Worm (Caenorhabditis elegans): Measurements from ENCODE around the gene swt-2.
A peak's percentile ranks its signal among the peaks of the same experiment; 100 is the strongest.

Gene swt-2

ce11 chrV:7504271-7504670 lies 25.7 kb upstream of the swt-2 start, which contains the start of gene srh-229:
Gene srh-229 (minus strand): TSS chrV:7504371.
- no peak for TF ChIP-seq die-1 (tag; optimal IDR thresholded peaks at IDR 0.05)
- no peak for TF ChIP-seq ZK185.1 (tag; optimal IDR thresholded peaks at IDR 0.05; ENCODE audit: poor library complexity, severe bottlenecking)
- no peak for TF ChIP-seq gei-17 (GFP tag; optimal IDR thresholded peaks at IDR 0.05)
- TF ChIP-seq tbp1 (GFP tag; optimal IDR thresholded peaks at IDR 0.05), result no peak
- TF ChIP-seq F49E8.2 (tag; optimal IDR thresholded peaks at IDR 0.05; ENCODE audit: insufficient read depth), result no peak
- TF ChIP-seq dox-1 (GFP tag; IDR thresholded peaks at IDR 0.05), result no peak
- TF ChIP-seq mes-4 (tag; optimal IDR thresholded peaks at IDR 0.05), result no peak
- TF ChIP-seq mel-28 (tag; optimal IDR thresholded peaks at IDR 0.05; ENCODE audit: borderline replicate concordance), result no peak
- no peak for TF ChIP-seq ceh-91 (GFP tag; IDR thresholded peaks at IDR 0.05)
- no peak for TF ChIP-seq F57C9.4 (tag; optimal IDR thresholded peaks at IDR 0.05)
- no peak for TF ChIP-seq let-607 (tag; optimal IDR thresholded peaks at IDR 0.05)
- no peak for TF ChIP-seq ceh-79 (tag; optimal IDR thresholded peaks at IDR 0.05)
- TF ChIP-seq madf-10 (tag; optimal IDR thresholded peaks at IDR 0.05), result no peak
- no peak for TF ChIP-seq athp-1 (tag; optimal IDR thresholded peaks at IDR 0.05)
- no peak for TF ChIP-seq attf-6 (GFP tag; IDR thresholded peaks at IDR 0.05)
- no peak for TF ChIP-seq ztf-6 (GFP tag; IDR thresholded peaks at IDR 0.05)
- no peak for TF ChIP-seq akir-1 (GFP tag; optimal IDR thresholded peaks at IDR 0.05)
- TF ChIP-seq lsl-1 (GFP tag; optimal IDR thresholded peaks at IDR 0.05), result no peak

ce11 chrV:7506207-7506606 lies 23.7 kb upstream of the swt-2 start:
- TF ChIP-seq tbp1 (GFP tag; optimal IDR thresholded peaks at IDR 0.05), result peak; percentile 90
- TF ChIP-seq bed-1 (GFP tag; IDR thresholded peaks at IDR 0.05), result no peak
- peak; percentile 67 for TF ChIP-seq him-1 (tag; optimal IDR thresholded peaks at IDR 0.05)
- no peak for TF ChIP-seq ZK185.1 (tag; optimal IDR thresholded peaks at IDR 0.05; ENCODE audit: poor library complexity, severe bottlenecking)
- TF ChIP-seq ztf-18 (tag; optimal IDR thresholded peaks at IDR 0.05), result peak; percentile 15
- 0 out of 2 replicates have a peak, but pooled peaks have one; percentile 44 for TF ChIP-seq D2030.7 (GFP tag; IDR thresholded peaks at IDR 0.05)
- TF ChIP-seq Y53G8AR.9 (GFP tag; conservative IDR thresholded peaks at IDR 0.05), result no peak
- no peak for TF ChIP-seq madf-10 (tag; optimal IDR thresholded peaks at IDR 0.05)
- 0 out of 2 replicates have a peak, but pooled peaks have one; percentile 30 for TF ChIP-seq Y56A3A.18 (GFP tag; IDR thresholded peaks at IDR 0.05)
- TF ChIP-seq F23B12.7 (tag; optimal IDR thresholded peaks at IDR 0.05; ENCODE audit: insufficient read depth), result peak; percentile 60
- no peak for TF ChIP-seq cebp-1 (GFP tag; IDR thresholded peaks at IDR 0.05)
- no peak for TF ChIP-seq cebp-1 (tag; optimal IDR thresholded peaks at IDR 0.05)
- TF ChIP-seq egl-44 (GFP tag; IDR thresholded peaks at IDR 0.05), result no peak
- TF ChIP-seq chd-7 (tag; optimal IDR thresholded peaks at IDR 0.05), result no peak
- peak; percentile 55; the same call in 1 of the 2 replicates for TF ChIP-seq lin-26 (GFP tag; IDR thresholded peaks at IDR 0.05)
- TF ChIP-seq rcor-1 (GFP tag; IDR thresholded peaks at IDR 0.05), result no peak
- no peak for TF ChIP-seq F39B2.1 (GFP tag; IDR thresholded peaks at IDR 0.05)
- TF ChIP-seq rpc-1 (optimal IDR thresholded peaks at IDR 0.05), result peak; percentile 54
- TF ChIP-seq rpc-1 (tag; optimal IDR thresholded peaks at IDR 0.05), result peak; percentile 73
- no peak for TF ChIP-seq ceh-91 (GFP tag; IDR thresholded peaks at IDR 0.05)
- TF ChIP-seq dpff-1 (tag; optimal IDR thresholded peaks at IDR 0.05), result no peak
- no peak for TF ChIP-seq B0019.2 (GFP tag; conservative IDR thresholded peaks at IDR 0.05)
- no peak for TF ChIP-seq lin-35 (GFP tag; optimal IDR thresholded peaks at IDR 0.05)
- TF ChIP-seq somi-1 (GFP tag; optimal IDR thresholded peaks at IDR 0.05), result no peak
- TF ChIP-seq F33H1.4 (GFP tag; IDR thresholded peaks at IDR 0.05), result no peak
- no peak for TF ChIP-seq dox-1 (GFP tag; IDR thresholded peaks at IDR 0.05)
- TF ChIP-seq ztf-25 (GFP tag; IDR thresholded peaks at IDR 0.05), result no peak
- peak; percentile 31; the same call in 1 of the 2 replicates for TF ChIP-seq pbrm-1 (GFP tag; IDR thresholded peaks at IDR 0.05)
- no peak for TF ChIP-seq mcd-1 (GFP tag; IDR thresholded peaks at IDR 0.05)
- TF ChIP-seq B0261.1 (tag; optimal IDR thresholded peaks at IDR 0.05), result peak; percentile 71
- no peak for TF ChIP-seq B0336.3 (GFP tag; IDR thresholded peaks at IDR 0.05)

Data from whole organism, young adult.